Worm (Caenorhabditis elegans): ENCODE results near the gene pssy-2.

The pssy-2 gene

DNA sequence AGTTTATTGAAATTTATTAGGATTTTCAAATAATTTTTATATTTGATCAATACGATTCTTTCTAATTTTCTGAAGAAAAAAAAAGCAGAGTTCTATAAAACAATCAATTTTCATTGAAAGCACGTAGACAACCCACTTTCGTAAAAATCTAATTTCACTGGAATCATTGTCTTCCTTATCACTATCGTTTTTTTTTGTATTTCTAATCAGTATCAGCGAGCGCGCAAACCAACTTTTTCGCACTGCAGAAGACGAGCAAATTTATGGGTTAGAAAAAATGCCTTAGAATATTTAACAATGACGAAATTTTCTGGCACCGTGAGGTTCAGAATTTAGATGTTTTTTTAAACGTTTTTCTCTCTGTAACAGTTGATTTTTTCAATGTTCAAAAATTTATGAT, 18.8 kb upstream of the pssy-2 start:
- TF ChIP-seq madf-9 (GFP tag; conservative IDR thresholded peaks at IDR 0.05) (no peak), dmd-6 (GFP tag; IDR thresholded peaks at IDR 0.05) (peak; percentile 44; the same call in 1 of the 2 replicates), pqm-1 (tag; optimal IDR thresholded peaks at IDR 0.05) (peak; percentile 53)

DNA sequence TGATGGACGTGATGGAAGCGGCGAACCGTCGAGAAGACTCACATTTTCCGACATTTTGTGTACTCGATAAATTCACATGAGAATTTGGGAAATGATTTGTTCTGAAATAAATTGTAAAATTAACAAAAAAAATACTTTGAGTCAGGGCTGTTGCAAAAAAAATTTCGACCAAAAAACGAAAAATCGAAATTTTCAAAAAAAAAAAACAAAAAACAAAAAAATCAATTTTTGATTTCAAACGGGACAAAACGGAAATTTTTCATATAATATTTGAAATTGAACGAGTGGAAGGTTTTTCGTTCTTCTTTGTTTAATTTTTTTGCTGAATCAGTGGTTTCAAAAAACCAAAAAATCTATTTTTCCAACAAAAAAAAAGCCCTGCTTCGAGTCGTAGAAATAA, 16.4 kb upstream of the pssy-2 start, which contains the start of gene cua-1:
TSS of gene cua-1 (minus strand) at position 101 of the 400 bp plus-strand sequence.
- TF ChIP-seq zfp-3 (GFP tag; conservative IDR thresholded peaks at IDR 0.05) (no peak), ceh-82 (tag; optimal IDR thresholded peaks at IDR 0.05) (no peak), lin-39 (tag; optimal IDR thresholded peaks at IDR 0.05) (no peak), egl-43 (GFP tag; IDR thresholded peaks at IDR 0.05) (no peak), madf-9 (GFP tag; conservative IDR thresholded peaks at IDR 0.05) (no peak), unc-130 (GFP tag; optimal IDR thresholded peaks at IDR 0.05) (no peak), jun-1 (tag; optimal IDR thresholded peaks at IDR 0.05) (no peak), cey-2 (tag; optimal IDR thresholded peaks at IDR 0.05; ENCODE audit: borderline replicate concordance, insufficient read depth) (no peak), pha-4 (GFP tag; IDR thresholded peaks at IDR 0.05) (no peak), pha-4 (tag; optimal IDR thresholded peaks at IDR 0.05) (no peak)

DNA sequence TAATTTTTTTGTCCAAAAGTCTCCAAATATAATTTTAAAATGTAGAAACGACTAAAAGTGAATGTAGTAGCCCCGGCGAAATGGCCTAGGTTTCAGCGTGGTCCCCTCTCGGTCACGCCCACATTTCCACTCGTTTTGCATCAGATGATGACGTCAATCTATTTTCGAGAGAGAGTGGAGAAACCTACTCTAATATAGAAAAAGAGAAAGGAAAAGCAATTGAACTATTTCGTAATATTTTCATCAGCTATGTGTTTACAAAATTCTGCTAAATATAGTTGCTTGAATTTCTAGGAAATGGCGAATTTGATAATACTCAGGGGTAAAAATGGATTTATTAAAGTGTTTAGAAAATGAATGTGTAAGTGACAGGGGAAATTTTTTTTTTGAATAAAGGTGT, 15.8 kb upstream of the pssy-2 start:
- TF ChIP-seq daf-16 (GFP tag; optimal IDR thresholded peaks at IDR 0.05): no peak
- TF ChIP-seq daf-16 (tag; optimal IDR thresholded peaks at IDR 0.05): peak; percentile 51
- peak; percentile 14 for TF ChIP-seq fkh-10 (GFP tag; optimal IDR thresholded peaks at IDR 0.05)
- TF ChIP-seq nhr-11 (tag; optimal IDR thresholded peaks at IDR 0.05): peak; percentile 12
- TF ChIP-seq lsy-2 (tag; optimal IDR thresholded peaks at IDR 0.05): peak in 1 of 2 experiments; percentile 61
- TF ChIP-seq mdl-1 (tag; optimal IDR thresholded peaks at IDR 0.05): no peak
- peak; percentile 83 for TF ChIP-seq ztf-7 (tag; optimal IDR thresholded peaks at IDR 0.05)
- TF ChIP-seq arid-1 (GFP tag; conservative IDR thresholded peaks at IDR 0.05): 0 out of 2 replicates have a peak, but pooled peaks have one; percentile 8
- TF ChIP-seq egl-27 (tag; optimal IDR thresholded peaks at IDR 0.05): no peak
- TF ChIP-seq dmd-6 (GFP tag; IDR thresholded peaks at IDR 0.05): 0 out of 2 replicates have a peak, but pooled peaks have one; percentile 9
- peak; percentile 38 for TF ChIP-seq mep-1 (tag; optimal IDR thresholded peaks at IDR 0.05)
- no peak for TF ChIP-seq Y48G9A.11 (GFP tag; IDR thresholded peaks at IDR 0.05)
- peak; percentile 38 for TF ChIP-seq hlh-30 (tag; optimal IDR thresholded peaks at IDR 0.05; ENCODE audit: insufficient read depth)
- peak; percentile 65 for TF ChIP-seq aha-1 (tag)

DNA sequence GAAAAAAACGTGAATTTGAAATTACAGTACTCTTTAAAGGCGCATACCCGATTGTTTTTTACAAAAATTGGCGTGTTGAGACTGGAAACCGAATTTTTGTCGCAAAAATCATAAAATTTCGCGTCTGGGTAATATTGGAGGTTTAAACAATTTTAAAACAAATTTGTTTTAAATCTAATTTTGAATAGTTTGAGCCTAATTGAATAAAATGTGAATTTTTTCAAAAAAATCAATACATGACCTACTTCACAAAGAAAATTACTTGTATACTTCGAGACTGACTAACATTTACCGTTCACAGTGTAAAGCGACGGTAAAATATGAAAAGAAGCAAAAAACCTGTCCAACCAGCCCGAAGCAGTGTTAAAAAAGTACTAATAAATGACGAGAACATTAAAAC, 14.3 kb upstream of the pssy-2 start:
- TF ChIP-seq lin-15B (tag; optimal IDR thresholded peaks at IDR 0.05): no peak
- no peak for TF ChIP-seq ZK546.5 (tag; optimal IDR thresholded peaks at IDR 0.05)
- TF ChIP-seq ceh-28 (tag; optimal IDR thresholded peaks at IDR 0.05): no peak
- TF ChIP-seq nhr-11 (tag; optimal IDR thresholded peaks at IDR 0.05): no peak
- 0 out of 2 replicates have a peak, but pooled peaks have one; percentile 48 for TF ChIP-seq Y105C5A.15 (GFP tag; IDR thresholded peaks at IDR 0.05)
- peak in 1 of 2 experiments; percentile 51 for TF ChIP-seq unc-62 (GFP tag; optimal IDR thresholded peaks at IDR 0.05 in 1 of 2)
- no peak for TF ChIP-seq unc-62 (tag; optimal IDR thresholded peaks at IDR 0.05)
- no peak for TF ChIP-seq tra-1 (GFP tag; IDR thresholded peaks at IDR 0.05)
- peak; percentile 13 for TF ChIP-seq nhr-102 (tag; optimal IDR thresholded peaks at IDR 0.05)
- no peak for TF ChIP-seq pqm-1 (tag; optimal IDR thresholded peaks at IDR 0.05)

DNA sequence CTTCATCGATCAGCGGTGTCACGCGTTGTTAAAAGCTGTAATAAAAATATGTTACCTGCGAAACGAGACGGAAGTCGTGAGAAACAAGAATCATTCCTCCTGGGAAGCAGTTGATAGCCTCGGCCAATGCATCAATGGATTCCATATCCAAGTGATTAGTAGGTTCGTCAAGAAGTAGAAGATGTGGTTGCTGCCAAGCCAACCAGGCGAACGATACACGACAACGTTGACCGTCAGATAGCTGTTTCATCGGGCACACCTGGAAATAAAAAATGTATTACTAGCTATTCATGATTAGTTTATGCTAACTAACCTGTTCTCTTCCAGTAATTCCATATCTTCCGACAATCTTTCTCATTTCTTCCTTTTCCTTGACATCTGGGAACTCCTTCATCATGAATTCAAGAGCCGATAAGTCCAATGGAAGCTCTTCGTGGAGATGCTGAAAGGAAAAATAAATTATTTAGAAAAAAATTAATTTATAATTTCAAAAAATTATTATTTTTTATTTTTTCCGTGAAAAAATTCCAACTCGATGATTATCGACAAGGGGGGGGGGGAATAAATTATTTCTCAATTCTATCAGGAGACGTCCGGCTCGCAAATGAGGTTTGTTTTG, 12.5 kb upstream of the pssy-2 start, which contains the start of gene tag-164:
TSS of gene tag-164 (plus strand) at position 569 of the 619 bp plus-strand sequence.
- no peak for TF ChIP-seq hif-1 (tag; optimal IDR thresholded peaks at IDR 0.05)
- no peak for TF ChIP-seq lin-38 (GFP tag; IDR thresholded peaks at IDR 0.05)
- peak in 1 of 2 experiments; percentile 92 for TF ChIP-seq unc-62 (GFP tag; optimal IDR thresholded peaks at IDR 0.05 in 1 of 2)
- TF ChIP-seq unc-62 (tag; optimal IDR thresholded peaks at IDR 0.05): no peak
- no peak for TF ChIP-seq tra-1 (GFP tag; IDR thresholded peaks at IDR 0.05)
